Fruit fly (Drosophila melanogaster) whole organism, embryonic: ENCODE data around the gene org-1.

Experiments used
- Atf6 ChIP-seq: fragments of 200-800 bp; sonication (Bioruptor generic); IDR thresholded peaks from 2 replicates; pipeline ENCODE4 v1.3.6; 2022; ENCODE audit warnings: missing biosample characterization, missing genetic modification characterization
- Bdp1 ChIP-seq: fragments of 200-800 bp; sonication (Bioruptor generic); optimal IDR thresholded peaks from 3 replicates; lab custom pipeline; 2016; ENCODE audit warnings: missing biosample characterization, missing genetic modification characterization
- CG10431 ChIP-seq: fragments of 200-800 bp; sonication (Bioruptor generic); optimal IDR thresholded peaks from 3 replicates; lab custom pipeline; 2018; ENCODE audit warnings: missing biosample characterization, mild to moderate bottlenecking, missing genetic modification characterization
- CG12219 ChIP-seq: fragments of 200-800 bp; sonication (Bioruptor generic); optimal IDR thresholded peaks from 3 replicates; lab custom pipeline; 2018; ENCODE audit warnings: missing biosample characterization, mild to moderate bottlenecking, missing genetic modification characterization
- CG12744 ChIP-seq: fragments of 200-800 bp; sonication (Bioruptor generic); optimal IDR thresholded peaks from 2 replicates; lab custom pipeline; 2016; ENCODE audit warnings: missing biosample characterization, missing genetic modification characterization
- CG13287 ChIP-seq: fragments of 200-800 bp; sonication (Bioruptor generic); IDR thresholded peaks from 2 replicates; pipeline ENCODE4 v1.3.6; 2022; ENCODE audit warnings: missing biosample characterization, missing genetic modification characterization; ENCODE audit not compliant: partially characterized antibody
- CG15514 ChIP-seq: fragments of 200-800 bp; sonication (Bioruptor generic); optimal IDR thresholded peaks from 3 replicates; lab custom pipeline; 2017; ENCODE audit warnings: missing biosample characterization, missing genetic modification characterization, mild to moderate bottlenecking, moderate library complexity, missing genetic modification reagents
- CG15696 ChIP-seq: fragments of 200-800 bp; sonication (Bioruptor generic); optimal IDR thresholded peaks from 2 replicates; lab custom pipeline; 2019; ENCODE audit warnings: missing biosample characterization, mild to moderate bottlenecking, missing genetic modification characterization, moderate library complexity
- CG31388 ChIP-seq: fragments of 200-800 bp; sonication (Bioruptor generic); optimal IDR thresholded peaks from 2 replicates; lab custom pipeline; 2016; ENCODE audit warnings: missing biosample characterization, missing genetic modification characterization
- CG4360 ChIP-seq: fragments of 200-800 bp; sonication (Bioruptor generic); IDR thresholded peaks from 2 replicates; pipeline ENCODE4 v1.3.6; 2022; ENCODE audit warnings: missing biosample characterization, missing genetic modification characterization
- CG4854 ChIP-seq: fragments of 200-800 bp; sonication (Bioruptor generic); optimal IDR thresholded peaks from 2 replicates; lab custom pipeline; 2016; ENCODE audit warnings: missing biosample characterization, missing genetic modification characterization, inconsistent platforms
- CG5245 ChIP-seq: fragments of 200-800 bp; sonication (Bioruptor generic); optimal IDR thresholded peaks from 3 replicates; lab custom pipeline; 2016; ENCODE audit warnings: missing biosample characterization, missing genetic modification characterization
- CG6813 ChIP-seq: fragments of 200-800 bp; sonication (Bioruptor generic); optimal IDR thresholded peaks from 2 replicates; lab custom pipeline; 2017; ENCODE audit warnings: missing biosample characterization, missing genetic modification characterization, mild to moderate bottlenecking, moderate library complexity, missing genetic modification reagents
- CG8388 ChIP-seq: fragments of 200-800 bp; sonication (Bioruptor generic); optimal IDR thresholded peaks from 2 replicates; lab custom pipeline; 2019; ENCODE audit warnings: missing biosample characterization, mild to moderate bottlenecking, missing genetic modification characterization, moderate library complexity
- CG8924 ChIP-seq: fragments of 200-800 bp; optimal IDR thresholded peaks from 3 replicates; lab custom pipeline; 2019; ENCODE audit warnings: missing biosample characterization, mild to moderate bottlenecking, missing genetic modification characterization, moderate library complexity
- CTCF ChIP-seq: fragments of 200-800 bp; sonication (Bioruptor generic); optimal IDR thresholded peaks from 2 replicates; lab custom pipeline; 2017; ENCODE audit warnings: missing biosample characterization, mild to moderate bottlenecking, missing genetic modification characterization, moderate library complexity
- CrebB ChIP-seq: fragments of 200-800 bp; sonication (Bioruptor generic); optimal IDR thresholded peaks from 3 replicates; lab custom pipeline; 2018; ENCODE audit warnings: missing biosample characterization, mild to moderate bottlenecking, missing genetic modification characterization
- Deaf1 ChIP-seq: fragments of 200-800 bp; optimal IDR thresholded peaks from 3 replicates; lab custom pipeline; 2019; ENCODE audit warnings: missing biosample characterization, mild to moderate bottlenecking, missing genetic modification characterization, moderate library complexity
- E2f1 ChIP-seq: fragments of 200-800 bp; sonication (Bioruptor generic); IDR thresholded peaks from 2 replicates; pipeline ENCODE4 v1.3.6; 2022; ENCODE audit warnings: missing biosample characterization, missing genetic modification characterization
- ERR ChIP-seq: fragments of 200-800 bp; sonication (Bioruptor generic); optimal IDR thresholded peaks from 2 replicates; lab custom pipeline; 2016; ENCODE audit warnings: missing biosample characterization, missing genetic modification characterization
- HLH54F ChIP-seq: fragments of 200-800 bp; sonication (Bioruptor generic); optimal IDR thresholded peaks from 3 replicates; lab custom pipeline; 2016; ENCODE audit warnings: missing biosample characterization, missing genetic modification characterization
- Lhr ChIP-seq: fragments of 200-800 bp; sonication (Bioruptor generic); optimal IDR thresholded peaks from 3 replicates; lab custom pipeline; 2017; ENCODE audit warnings: mild to moderate bottlenecking, missing biosample characterization, missing genetic modification reagents, missing genetic modification characterization
- Med ChIP-seq: fragments of 200-800 bp; sonication (Bioruptor generic); peaks from one replicate; lab custom pipeline; 2016; ENCODE audit warnings: missing biosample characterization, missing genetic modification characterization, mild to moderate bottlenecking, inconsistent platforms, moderate library complexity
- NC2α ChIP-seq: fragments of 200-800 bp; sonication (Bioruptor generic); optimal IDR thresholded peaks from 2 replicates; lab custom pipeline; 2016; ENCODE audit warnings: missing biosample characterization, missing genetic modification characterization
- NC2β ChIP-seq: fragments of 200-800 bp; sonication (Bioruptor generic); optimal IDR thresholded peaks from 2 replicates; lab custom pipeline; 2016; ENCODE audit warnings: missing biosample characterization, missing genetic modification characterization
- NFAT ChIP-seq: fragments of 200-800 bp; sonication (Bioruptor generic); IDR thresholded peaks from 2 replicates; pipeline ENCODE4 v1.3.6; 2022; ENCODE audit warnings: missing biosample characterization, missing genetic modification characterization
- PHDP ChIP-seq: fragments of 200-800 bp; sonication (Bioruptor generic); optimal IDR thresholded peaks from 3 replicates; lab custom pipeline; 2018; ENCODE audit warnings: missing biosample characterization, mild to moderate bottlenecking, missing genetic modification characterization, moderate library complexity
- Sry-δ ChIP-seq: fragments of 200-800 bp; sonication (Bioruptor generic); optimal IDR thresholded peaks from 2 replicates; lab custom pipeline; 2016; ENCODE audit warnings: missing biosample characterization, missing genetic modification characterization
- Usf ChIP-seq: fragments of 200-800 bp; sonication (Bioruptor generic); optimal IDR thresholded peaks from 2 replicates; lab custom pipeline; 2017; ENCODE audit warnings: missing genotype, missing biosample characterization, missing genetic modification characterization
- ara ChIP-seq: fragments of 200-800 bp; sonication (Bioruptor generic); IDR thresholded peaks from 2 replicates; pipeline ENCODE4 v1.3.6; 2022; ENCODE audit warnings: missing biosample characterization, missing genetic modification characterization
- btn ChIP-seq: fragments of 200-800 bp; sonication (Bioruptor generic); optimal IDR thresholded peaks from 2 replicates; lab custom pipeline; 2016; ENCODE audit warnings: missing biosample characterization, missing genetic modification characterization
- cg ChIP-seq: fragments of 200-800 bp; sonication (Bioruptor generic); optimal IDR thresholded peaks from 3 replicates; lab custom pipeline; 2019; ENCODE audit warnings: missing biosample characterization, mild to moderate bottlenecking, missing genetic modification characterization, moderate library complexity
- chif ChIP-seq, 2 experiments: fragments of 200-800 bp; sonication (Bioruptor generic); optimal IDR thresholded peaks; 3 replicates each; lab custom pipeline; 2016; ENCODE audit warnings: missing biosample characterization in 2 of 2, missing genetic modification characterization in 2 of 2
- chinmo ChIP-seq: fragments of 200-800 bp; sonication (Bioruptor generic); IDR thresholded peaks from 4 replicates; pipeline ENCODE4 v1.3.6; 2022; ENCODE audit warnings: missing biosample characterization, missing genetic modification characterization; ENCODE audit not compliant: partially characterized antibody
- ci ChIP-seq: fragments of 200-800 bp; sonication (Bioruptor generic); IDR thresholded peaks from 3 replicates; pipeline ENCODE4 v1.3.6; 2022; ENCODE audit warnings: missing biosample characterization, missing genetic modification characterization
- dimm ChIP-seq: fragments of 200-800 bp; sonication (Bioruptor generic); IDR thresholded peaks from 2 replicates; pipeline ENCODE4 v1.3.6; 2022; ENCODE audit warnings: missing biosample characterization, missing genetic modification characterization
- dm ChIP-seq: fragments of 200-800 bp; sonication (Bioruptor generic); optimal IDR thresholded peaks from 3 replicates; lab custom pipeline; 2016; ENCODE audit warnings: missing biosample characterization, missing genetic modification characterization
- dmrt11E ChIP-seq: fragments of 200-800 bp; sonication (Bioruptor generic); optimal IDR thresholded peaks from 3 replicates; lab custom pipeline; 2018; ENCODE audit warnings: missing biosample characterization, mild to moderate bottlenecking, missing genetic modification characterization, moderate library complexity
- emc ChIP-seq: fragments of 200-800 bp; sonication (Bioruptor generic); optimal IDR thresholded peaks from 2 replicates; lab custom pipeline; 2016; ENCODE audit warnings: missing biosample characterization, missing genetic modification characterization
- fd3F ChIP-seq: fragments of 200-800 bp; sonication (Bioruptor generic); optimal IDR thresholded peaks from 2 replicates; lab custom pipeline; 2018; ENCODE audit warnings: missing biosample characterization, mild to moderate bottlenecking, missing genetic modification characterization, moderate library complexity
- gsb ChIP-seq: fragments of 200-800 bp; sonication (Bioruptor generic); IDR thresholded peaks from 2 replicates; pipeline ENCODE4 v1.3.6; 2022; ENCODE audit warnings: missing biosample characterization, missing genetic modification characterization
- gsb-n ChIP-seq: fragments of 200-800 bp; sonication (Bioruptor generic); optimal IDR thresholded peaks from 3 replicates; lab custom pipeline; 2018; ENCODE audit warnings: missing biosample characterization, mild to moderate bottlenecking, missing genetic modification characterization
- lbe ChIP-seq: fragments of 200-800 bp; sonication (Bioruptor generic); optimal IDR thresholded peaks from 2 replicates; lab custom pipeline; 2016; ENCODE audit warnings: missing biosample characterization, mild to moderate bottlenecking, missing genetic modification characterization
- lmd ChIP-seq: fragments of 200-800 bp; sonication (Bioruptor generic); IDR thresholded peaks from 2 replicates; pipeline ENCODE4 v1.3.6; 2022; ENCODE audit warnings: missing biosample characterization, missing genetic modification characterization
- row ChIP-seq: fragments of 200-800 bp; sonication (Bioruptor generic); IDR thresholded peaks from 3 replicates; pipeline ENCODE4 v1.3.6; 2022; ENCODE audit warnings: missing biosample characterization, missing genetic modification characterization
- sd ChIP-seq: fragments of 200-800 bp; sonication (Bioruptor generic); optimal IDR thresholded peaks from 3 replicates; lab custom pipeline; 2018; ENCODE audit warnings: missing biosample characterization, mild to moderate bottlenecking, missing genetic modification characterization, moderate library complexity
- sens-2 ChIP-seq: fragments of 200-800 bp; sonication (Bioruptor generic); IDR thresholded peaks from 2 replicates; pipeline ENCODE4 v1.3.6; 2022; ENCODE audit warnings: missing biosample characterization, missing genetic modification characterization
- sug ChIP-seq: fragments of 200-800 bp; optimal IDR thresholded peaks from 2 replicates; lab custom pipeline; 2019; ENCODE audit warnings: missing biosample characterization, mild to moderate bottlenecking, missing genetic modification characterization, moderate library complexity
- tgo ChIP-seq: fragments of 200-800 bp; sonication (Bioruptor generic); IDR thresholded peaks from 3 replicates; pipeline ENCODE4 v1.3.6; 2022; ENCODE audit warnings: missing biosample characterization, missing genetic modification characterization
- tup ChIP-seq: fragments of 200-800 bp; sonication (Bioruptor generic); optimal IDR thresholded peaks from 2 replicates; lab custom pipeline; 2016; ENCODE audit warnings: missing biosample characterization, mild to moderate bottlenecking, missing genetic modification characterization, moderate library complexity

Gene org-1

DNA sequence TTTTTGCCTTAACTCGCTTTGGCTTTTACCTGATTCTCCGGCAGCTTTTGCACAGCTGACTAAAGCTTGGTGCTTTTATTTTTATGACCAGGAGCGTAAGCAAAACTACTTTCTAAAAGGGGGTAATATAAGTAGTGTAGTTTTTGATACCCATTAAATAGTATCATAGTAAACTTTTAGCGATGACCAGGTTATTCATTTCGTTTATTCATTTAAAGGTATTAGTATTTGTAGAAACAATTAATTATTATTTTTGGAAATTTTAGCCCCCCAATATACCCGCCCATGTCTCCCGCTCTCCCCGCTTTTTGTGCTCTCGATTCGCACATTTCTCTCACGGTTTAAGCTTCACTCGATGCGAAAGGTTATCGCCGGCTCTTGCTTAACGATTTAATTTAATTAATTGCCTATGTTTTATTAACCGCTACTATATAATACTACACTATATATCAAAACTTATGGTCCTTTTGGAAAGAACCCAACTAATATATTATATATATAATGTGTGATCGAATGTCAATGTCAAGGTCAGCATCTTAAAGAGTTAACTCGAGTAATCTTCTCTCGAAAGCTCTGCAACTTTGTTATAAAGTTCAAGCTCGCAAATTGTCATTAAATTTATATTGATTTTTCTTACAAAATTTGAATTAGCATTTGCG lies 9.6 kb upstream of the org-1 start, which contains the start of gene Sptr (continued):
- TF ChIP-seq CG15514 (peak; percentile 85), sd (peak; percentile 65), CG6813 (GFP tag; lab: Kevin White, UChicago) (peak; percentile 91), CG4854 (GFP tag; lab: Kevin White, UChicago) (peak; percentile 72), cg (GFP tag; lab: Kevin White, UChicago) (no peak), CG8924 (tag; lab: Kevin White, UChicago) (peak; percentile 90), Med (peak; percentile 96), CG12744 (peak; percentile 68), CrebB (tag; lab: Kevin White, UChicago) (peak; percentile 88), CG4360 (peak; percentile 34; the same call in 1 of the 2 replicates), Bdp1 (peak; percentile 55), Lhr (GFP tag; lab: Kevin White, UChicago) (no peak), NC2α (no peak), chinmo (GFP tag; lab: Robert Waterston, UW) (no peak), ara (peak; percentile 80), E2f1 (GFP tag; lab: Robert Waterston, UW) (peak; percentile 87), dmrt11E (tag; lab: Kevin White, UChicago) (no peak), PHDP (tag; lab: Kevin White, UChicago) (peak; percentile 93), CG8388 (GFP tag; lab: Kevin White, UChicago) (peak; percentile 60), Atf6 (peak; percentile 95), btn (GFP tag; lab: Kevin White, UChicago) (no peak), Sry-δ (GFP tag; lab: Kevin White, UChicago) (peak; percentile 26), CG13287 (GFP tag; lab: Robert Waterston, UW) (0 out of 2 replicates have a peak, but pooled peaks have one; percentile 21), HLH54F (peak; percentile 77), lmd (GFP tag; lab: Robert Waterston, UW) (peak; percentile 92), CG12219 (GFP tag; lab: Kevin White, UChicago) (peak; percentile 76), NC2β (GFP tag; lab: Kevin White, UChicago) (peak; percentile 17), lbe (GFP tag; lab: Kevin White, UChicago) (peak; percentile 88), emc (GFP tag; lab: Kevin White, UChicago) (peak; percentile 61), NFAT (GFP tag; lab: Robert Waterston, UW) (peak; percentile 90), sens-2 (GFP tag; lab: Robert Waterston, UW) (0 out of 2 replicates have a peak, but pooled peaks have one; percentile 15), dimm (peak; percentile 65), CG10431 (GFP tag; lab: Kevin White, UChicago) (no peak), tgo (peak; percentile 92), gsb (GFP tag; lab: Robert Waterston, UW) (peak; percentile 86), ERR (GFP tag; lab: Kevin White, UChicago) (peak; percentile 70), CG5245 (GFP tag; lab: Kevin White, UChicago) (peak; percentile 62), CG31388 (peak; percentile 22), sug (peak; percentile 87), fd3F (GFP tag; lab: Kevin White, UChicago) (peak; percentile 86), tup (GFP tag; lab: Kevin White, UChicago) (peak; percentile 35), dm (GFP tag; lab: Kevin White, UChicago) (peak; percentile 28), row (peak; percentile 95), chif (GFP tag; optimal IDR thresholded peaks at IDR 0.05; lab: Kevin White, UChicago) (peak; percentile 57 to 58), CTCF (peak; percentile 33), Usf (GFP tag; lab: Kevin White, UChicago) (peak; percentile 69), CG15696 (peak; percentile 41), Deaf1 (peak; percentile 67), ci (GFP tag; lab: Robert Waterston, UW) (peak; percentile 88), gsb-n (tag; lab: Kevin White, UChicago) (peak; percentile 29)
